Fruit fly (Drosophila melanogaster): ENCODE data around the gene Npc2c.

Gene Npc2c

dm6 chr3R:10087206-10087927, 27.3 kb downstream of the Npc2c start (continued):
- TF ChIP-seq CG16779 (GFP tag; IDR thresholded peaks at IDR 0.05) (0 out of 2 replicates have a peak, but pooled peaks have one; percentile 56), CG12155 (GFP tag; optimal IDR thresholded peaks at IDR 0.05) (peak; percentile 61), CTCF (GFP tag; optimal IDR thresholded peaks at IDR 0.05) (no peak), pnt (GFP tag; optimal IDR thresholded peaks at IDR 0.05) (peak; percentile 66), slou (GFP tag; optimal IDR thresholded peaks at IDR 0.05) (peak; percentile 47), CG1233 (GFP tag; optimal IDR thresholded peaks at IDR 0.05) (peak; percentile 29), shn (GFP tag; optimal IDR thresholded peaks at IDR 0.05) (peak; percentile 31), NfI (GFP tag; optimal IDR thresholded peaks at IDR 0.05) (peak; percentile 59), mld (GFP tag; IDR thresholded peaks at IDR 0.05; ENCODE audit: partially characterized antibody) (0 out of 3 replicates have a peak, but pooled peaks have one; percentile 42), CG9876 (GFP tag; optimal IDR thresholded peaks at IDR 0.05) (peak; percentile 65), sd (tag; optimal IDR thresholded peaks at IDR 0.05) (peak; percentile 68), Rx (GFP tag; IDR thresholded peaks at IDR 0.05) (peak; percentile 54), yki (optimal IDR thresholded peaks at IDR 0.05) (peak; percentile 4), Hr51 (GFP tag; optimal IDR thresholded peaks at IDR 0.05) (peak; percentile 44 to 59), Ptx1 (GFP tag; IDR thresholded peaks at IDR 0.05) (peak; percentile 75), Fer3 (tag; optimal IDR thresholded peaks at IDR 0.05) (peak; percentile 57), Doc3 (GFP tag; IDR thresholded peaks at IDR 0.05; ENCODE audit: partially characterized antibody) (no peak), bsh (GFP tag; optimal IDR thresholded peaks at IDR 0.05) (peak; percentile 59 to 78), dysf (GFP tag; IDR thresholded peaks at IDR 0.05) (peak; percentile 80), CG17186 (GFP tag; optimal IDR thresholded peaks at IDR 0.05) (no peak), pho (GFP tag; optimal IDR thresholded peaks at IDR 0.05) (peak; percentile 64), tgo (GFP tag; IDR thresholded peaks at IDR 0.05) (peak; percentile 74), Opbp (GFP tag; IDR thresholded peaks at IDR 0.05; ENCODE audit: partially characterized antibody) (no peak), CG11695 (GFP tag; IDR thresholded peaks at IDR 0.05) (no peak), dpn (GFP tag; optimal IDR thresholded peaks at IDR 0.05) (peak; percentile 71 to 82), Gug (GFP tag; IDR thresholded peaks at IDR 0.05) (peak; percentile 77), CG3065 (GFP tag; optimal IDR thresholded peaks at IDR 0.05) (no peak), CG32772 (GFP tag; IDR thresholded peaks at IDR 0.05) (peak; percentile 61; the same call in 1 of the 2 replicates), CG7987 (GFP tag; optimal IDR thresholded peaks at IDR 0.05) (peak; percentile 19), CG18011 (GFP tag; optimal IDR thresholded peaks at IDR 0.05) (peak; percentile 60), CG11504 (tag; optimal IDR thresholded peaks at IDR 0.05) (peak; percentile 67), sens-2 (GFP tag; IDR thresholded peaks at IDR 0.05) (peak; percentile 49; the same call in 1 of the 2 replicates), CG10321 (GFP tag; IDR thresholded peaks at IDR 0.05) (peak; percentile 94), CG6654 (GFP tag; optimal IDR thresholded peaks at IDR 0.05) (peak; percentile 6), D19A (tag; optimal IDR thresholded peaks at IDR 0.05) (no peak), jumu (GFP tag; optimal IDR thresholded peaks at IDR 0.05) (peak; percentile 68), jing (GFP tag; optimal IDR thresholded peaks at IDR 0.05) (peak; percentile 32), CG12219 (GFP tag; optimal IDR thresholded peaks at IDR 0.05) (peak; percentile 17), repo (GFP tag; optimal IDR thresholded peaks at IDR 0.05) (peak; percentile 49), tin (GFP tag; optimal IDR thresholded peaks at IDR 0.05) (peak; percentile 65), CG2678 (tag; optimal IDR thresholded peaks at IDR 0.05) (peak; percentile 73), lmd (GFP tag; IDR thresholded peaks at IDR 0.05) (peak; percentile 78), CG11560 (tag; IDR thresholded peaks at IDR 0.05) (0 out of 3 replicates have a peak, but pooled peaks have one; percentile 34), ranshi (GFP tag; IDR thresholded peaks at IDR 0.05) (peak; percentile 70; the same call in 1 of the 2 replicates), Drgx (GFP tag; IDR thresholded peaks at IDR 0.05) (peak; percentile 88), CG2199 (GFP tag; IDR thresholded peaks at IDR 0.05) (0 out of 3 replicates have a peak, but pooled peaks have one; percentile 33), slbo (GFP tag; IDR thresholded peaks at IDR 0.05) (peak; percentile 88), CG18476 (GFP tag; optimal IDR thresholded peaks at IDR 0.05) (no peak), br (optimal IDR thresholded peaks at IDR 0.05) (no peak), grau (tag; optimal IDR thresholded peaks at IDR 0.05) (peak; percentile 62)

All from whole organism, embryonic.